Worm (Caenorhabditis elegans): ENCODE measurements around the gene dhcr-24.

- TF ChIP-seq elt-2 (tag; optimal IDR thresholded peaks at IDR 0.05): no peak
- TF ChIP-seq nhr-11 (tag; optimal IDR thresholded peaks at IDR 0.05): no peak
Observed at ce11 chrX:2532357-2532756, 31.6 kb downstream of the dhcr-24 start, which contains the start of gene tbc-12.

Data from whole organism, L1 larva.